Worm (Caenorhabditis elegans): ENCODE results near the gene rbx-1.

ce11 chrV:9712418-9713173 lies 22.3 kb upstream of the rbx-1 start:
- TF ChIP-seq him-1 (tag; optimal IDR thresholded peaks at IDR 0.05) (no peak), W03F9.2 (tag; optimal IDR thresholded peaks at IDR 0.05) (no peak)

Data from whole organism, L4/young adult.